Fruit fly (Drosophila melanogaster): ENCODE results near the gene Cpr65Ec.

The Cpr65Ec gene

DNA sequence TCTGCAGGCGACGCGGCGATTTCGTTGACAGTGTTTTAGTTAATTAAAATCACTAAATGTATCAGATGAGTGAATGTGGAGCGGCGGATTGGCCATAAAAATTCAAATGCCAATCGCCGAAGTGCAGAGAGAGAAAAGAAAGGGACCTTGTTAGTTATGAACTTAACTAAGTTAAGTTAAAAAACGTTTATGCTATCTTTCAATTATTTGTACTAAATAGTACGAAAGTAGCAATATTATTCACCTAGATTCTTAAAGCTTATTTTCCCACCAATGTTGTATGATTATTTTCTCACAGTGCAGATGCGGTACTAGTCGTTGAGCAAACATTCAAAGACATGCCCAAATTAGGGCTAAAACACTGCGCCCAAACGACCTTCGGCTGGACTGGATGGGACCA, 2.2 kb upstream of the Cpr65Ec start (continued):
- TF ChIP-seq CG7556 (GFP tag; optimal IDR thresholded peaks at IDR 0.05) (peak; percentile 55), Trl (optimal IDR thresholded peaks at IDR 0.05) (no peak), Trl (GFP tag; optimal IDR thresholded peaks at IDR 0.05) (peak; percentile 50), CG5245 (GFP tag; optimal IDR thresholded peaks at IDR 0.05) (peak; percentile 60), CG10321 (GFP tag; IDR thresholded peaks at IDR 0.05) (no peak), CG33557 (GFP tag; optimal IDR thresholded peaks at IDR 0.05) (no peak), CG9727 (GFP tag; optimal IDR thresholded peaks at IDR 0.05) (peak; percentile 8), CG10565 (GFP tag; optimal IDR thresholded peaks at IDR 0.05) (no peak), Lpt (GFP tag; optimal IDR thresholded peaks at IDR 0.05) (no peak), gcm (GFP tag; optimal IDR thresholded peaks at IDR 0.05) (peak; percentile 34), sc (optimal IDR thresholded peaks at IDR 0.05) (no peak), sc (GFP tag; optimal IDR thresholded peaks at IDR 0.05) (no peak), CG3838 (GFP tag; optimal IDR thresholded peaks at IDR 0.05) (no peak), CG1529 (GFP tag; optimal IDR thresholded peaks at IDR 0.05) (no peak), CG16863 (GFP tag; optimal IDR thresholded peaks at IDR 0.05) (peak; percentile 27), Stat92E (GFP tag; optimal IDR thresholded peaks at IDR 0.05) (no peak), CG2199 (GFP tag; IDR thresholded peaks at IDR 0.05) (peak; percentile 44; the same call in 1 of the 3 replicates), inv (GFP tag; IDR thresholded peaks at IDR 0.05; ENCODE audit: partially characterized antibody) (no peak), Eip74EF (GFP tag; optimal IDR thresholded peaks at IDR 0.05) (peak in 1 of 2 experiments; percentile 73), Atf3 (GFP tag; optimal IDR thresholded peaks at IDR 0.05) (no peak), CG6765 (GFP tag; optimal IDR thresholded peaks at IDR 0.05) (no peak), CG1792 (GFP tag; optimal IDR thresholded peaks at IDR 0.05) (peak; percentile 39), jigr1 (GFP tag; IDR thresholded peaks at IDR 0.05) (peak; percentile 63; the same call in 1 of the 3 replicates), CG1024 (GFP tag; IDR thresholded peaks at IDR 0.05) (peak; percentile 47; the same call in 1 of the 2 replicates), CG7271 (tag; optimal IDR thresholded peaks at IDR 0.05) (peak; percentile 7), CG9215 (GFP tag; IDR thresholded peaks at IDR 0.05) (0 out of 2 replicates have a peak, but pooled peaks have one; percentile 25), fu2 (GFP tag; optimal IDR thresholded peaks at IDR 0.05) (peak; percentile 8), Dll (GFP tag; IDR thresholded peaks at IDR 0.05; ENCODE audit: partially characterized antibody) (no peak), odd (GFP tag; optimal IDR thresholded peaks at IDR 0.05) (peak; percentile 25), Doc3 (GFP tag; IDR thresholded peaks at IDR 0.05; ENCODE audit: partially characterized antibody) (no peak), nerfin-1 (tag; optimal IDR thresholded peaks at IDR 0.05) (peak; percentile 80), ind (GFP tag; optimal IDR thresholded peaks at IDR 0.05) (peak; percentile 71), CG16815 (GFP tag; optimal IDR thresholded peaks at IDR 0.05) (no peak), CG32767 (GFP tag; IDR thresholded peaks at IDR 0.05) (peak; percentile 55; the same call in 1 of the 2 replicates), pros (GFP tag; optimal IDR thresholded peaks at IDR 0.05) (no peak), CG12219 (GFP tag; optimal IDR thresholded peaks at IDR 0.05) (peak; percentile 51), schlank (tag; optimal IDR thresholded peaks at IDR 0.05) (no peak), CG15269 (tag; optimal IDR thresholded peaks at IDR 0.05) (peak; percentile 76), dm (GFP tag; optimal IDR thresholded peaks at IDR 0.05) (peak; percentile 16), CG7372 (GFP tag; IDR thresholded peaks at IDR 0.05) (peak; percentile 67), p53 (GFP tag; optimal IDR thresholded peaks at IDR 0.05) (no peak), CG6254 (GFP tag; optimal IDR thresholded peaks at IDR 0.05) (no peak), NfI (GFP tag; optimal IDR thresholded peaks at IDR 0.05) (peak; percentile 34), CG12659 (GFP tag; optimal IDR thresholded peaks at IDR 0.05) (peak; percentile 19), ERR (GFP tag; optimal IDR thresholded peaks at IDR 0.05) (peak; percentile 25), cg (GFP tag; optimal IDR thresholded peaks at IDR 0.05) (no peak), CG14710 (tag; optimal IDR thresholded peaks at IDR 0.05) (peak; percentile 29), Usf (GFP tag; optimal IDR thresholded peaks at IDR 0.05) (no peak), gce (GFP tag; IDR thresholded peaks at IDR 0.05) (peak; percentile 47; the same call in 1 of the 3 replicates), C15 (GFP tag; IDR thresholded peaks at IDR 0.05) (peak; percentile 43; the same call in 1 of the 3 replicates), Gsc (GFP tag; IDR thresholded peaks at IDR 0.05) (peak; percentile 22; the same call in 1 of the 2 replicates)

All from whole organism, embryonic.